Worm (Caenorhabditis elegans) whole organism, mixed stage, embryonic: ENCODE results near the gene F14F9.3.

Experiments used
- M03D4.4 ChIP-seq: sonication (generic microtip); optimal IDR thresholded peaks from 2 replicates; lab custom pipeline; 2017; ENCODE audit warnings: mild to moderate bottlenecking, missing genetic modification characterization, missing compliant biosample characterization
- bed-3 ChIP-seq: fragments of 200-800 bp; sonication (Bioruptor generic); optimal IDR thresholded peaks from 3 replicates; lab custom pipeline; 2018; ENCODE audit warnings: mild to moderate bottlenecking, missing genetic modification characterization, moderate library complexity, missing compliant biosample characterization
- blmp-1 ChIP-seq: fragments of 150-350 bp; optimal IDR thresholded peaks from 2 replicates; lab custom pipeline; 2014; ENCODE audit warnings: missing biosample characterization, missing genetic modification characterization
- ceh-39 ChIP-seq: fragments of 150-350 bp; optimal IDR thresholded peaks from 2 replicates; lab custom pipeline; 2014; ENCODE audit warnings: missing biosample characterization, missing genetic modification characterization
- ceh-43 ChIP-seq: fragments of 200-800 bp; sonication (Bioruptor generic); optimal IDR thresholded peaks from 2 replicates; lab custom pipeline; 2018; ENCODE audit warnings: mild to moderate bottlenecking, missing genetic modification characterization, moderate library complexity, missing compliant biosample characterization
- ceh-83 ChIP-seq: fragments of 200-800 bp; sonication (Bioruptor generic); optimal IDR thresholded peaks from 2 replicates; lab custom pipeline; 2018; ENCODE audit warnings: mild to moderate bottlenecking, missing genetic modification characterization, missing compliant biosample characterization
- ces-1 ChIP-seq: fragments of 150-350 bp; optimal IDR thresholded peaks from 2 replicates; lab custom pipeline; 2014; ENCODE audit warnings: missing biosample characterization, missing genetic modification reagents, missing genetic modification characterization
- cnd-1 ChIP-seq: fragments of 200-800 bp; sonication (Bioruptor generic); optimal IDR thresholded peaks from 2 replicates; lab custom pipeline; 2018; ENCODE audit warnings: mild to moderate bottlenecking, missing genetic modification characterization, missing compliant biosample characterization
- drap-1 ChIP-seq: fragments of 200-800 bp; sonication (Bioruptor generic); optimal IDR thresholded peaks from 3 replicates; lab custom pipeline; 2018; ENCODE audit warnings: mild to moderate bottlenecking, missing genetic modification characterization, missing compliant biosample characterization
- flh-1 ChIP-seq: fragments of 200-800 bp; sonication (Bioruptor generic); optimal IDR thresholded peaks from 2 replicates; lab custom pipeline; 2018; ENCODE audit warnings: mild to moderate bottlenecking, missing genetic modification characterization, moderate library complexity, missing compliant biosample characterization
- hlh-1 ChIP-seq: fragments of 150-350 bp; optimal IDR thresholded peaks from 2 replicates; lab custom pipeline; 2014; ENCODE audit warnings: missing biosample characterization, missing genetic modification reagents, missing genetic modification characterization
- lin-13 ChIP-seq: fragments of 150-350 bp; optimal IDR thresholded peaks from 2 replicates; lab custom pipeline; 2014; ENCODE audit warnings: missing biosample characterization, missing genetic modification characterization
- lin-32 ChIP-seq: fragments of 200-800 bp; sonication (Bioruptor generic); optimal IDR thresholded peaks from 2 replicates; lab custom pipeline; 2018; ENCODE audit warnings: mild to moderate bottlenecking, missing genetic modification characterization, missing compliant biosample characterization
- lsy-2 ChIP-seq: fragments of 150-350 bp; optimal IDR thresholded peaks from 2 replicates; lab custom pipeline; 2014; ENCODE audit warnings: missing biosample characterization, missing genetic modification characterization
- mab-5 ChIP-seq: fragments of 150-350 bp; optimal IDR thresholded peaks from 2 replicates; lab custom pipeline; 2014; ENCODE audit warnings: missing biosample characterization, missing genetic modification characterization
- mep-1 ChIP-seq: fragments of 150-350 bp; optimal IDR thresholded peaks from 2 replicates; lab custom pipeline; 2017; ENCODE audit warnings: missing biosample characterization, missing genetic modification reagents, missing genetic modification characterization, inconsistent platforms
- mls-2 ChIP-seq: sonication (generic microtip); optimal IDR thresholded peaks from 2 replicates; lab custom pipeline; 2016; ENCODE audit warnings: mild to moderate bottlenecking, missing genetic modification characterization, moderate library complexity, missing compliant biosample characterization
- nhr-12 ChIP-seq: fragments of 150-350 bp; optimal IDR thresholded peaks from 2 replicates; lab custom pipeline; 2014; ENCODE audit warnings: missing biosample characterization, missing genetic modification characterization
- nhr-2 ChIP-seq: fragments of 150-350 bp; optimal IDR thresholded peaks from 2 replicates; lab custom pipeline; 2014; ENCODE audit warnings: missing biosample characterization, missing genetic modification characterization
- nhr-237 ChIP-seq: fragments of 150-350 bp; optimal IDR thresholded peaks from 2 replicates; lab custom pipeline; 2014; ENCODE audit warnings: missing biosample characterization, missing genetic modification characterization
- nhr-28 ChIP-seq: fragments of 150-350 bp; optimal IDR thresholded peaks from 2 replicates; lab custom pipeline; 2014; ENCODE audit warnings: missing biosample characterization, missing genetic modification characterization
- nhr-76 ChIP-seq: sonication (generic microtip); optimal IDR thresholded peaks from 2 replicates; lab custom pipeline; 2017; ENCODE audit warnings: missing biosample characterization, missing genetic modification characterization
- pha-4 ChIP-seq: fragments of 150-350 bp; optimal IDR thresholded peaks from 2 replicates; lab custom pipeline; 2018; ENCODE audit warnings: missing biosample characterization, missing genetic modification reagents, missing genetic modification characterization
- snpc-4 ChIP-seq: fragments of 150-350 bp; optimal IDR thresholded peaks from 2 replicates; lab custom pipeline; 2014; ENCODE audit warnings: missing biosample characterization, missing genetic modification characterization
- sptf-1 ChIP-seq: sonication (generic microtip); optimal IDR thresholded peaks from 2 replicates; lab custom pipeline; 2017; ENCODE audit warnings: mild to moderate bottlenecking, missing genetic modification characterization, moderate library complexity, missing compliant biosample characterization
- unc-120 ChIP-seq: sonication (generic microtip); optimal IDR thresholded peaks from 2 replicates; lab custom pipeline; 2017; ENCODE audit warnings: missing genetic modification characterization, missing compliant biosample characterization; ENCODE audit not compliant: poor library complexity, severe bottlenecking
- unc-39 ChIP-seq: fragments of 150-350 bp; optimal IDR thresholded peaks from 2 replicates; lab custom pipeline; 2014; ENCODE audit warnings: missing biosample characterization, missing genetic modification characterization
- unc-62 ChIP-seq: fragments of 150-350 bp; optimal IDR thresholded peaks from 2 replicates; lab custom pipeline; 2014; ENCODE audit warnings: missing biosample characterization, missing genetic modification reagents, missing genetic modification characterization
- ztf-11 ChIP-seq: fragments of 150-350 bp; optimal IDR thresholded peaks from 2 replicates; lab custom pipeline; 2014; ENCODE audit warnings: missing biosample characterization, missing genetic modification characterization

Gene F14F9.3

DNA sequence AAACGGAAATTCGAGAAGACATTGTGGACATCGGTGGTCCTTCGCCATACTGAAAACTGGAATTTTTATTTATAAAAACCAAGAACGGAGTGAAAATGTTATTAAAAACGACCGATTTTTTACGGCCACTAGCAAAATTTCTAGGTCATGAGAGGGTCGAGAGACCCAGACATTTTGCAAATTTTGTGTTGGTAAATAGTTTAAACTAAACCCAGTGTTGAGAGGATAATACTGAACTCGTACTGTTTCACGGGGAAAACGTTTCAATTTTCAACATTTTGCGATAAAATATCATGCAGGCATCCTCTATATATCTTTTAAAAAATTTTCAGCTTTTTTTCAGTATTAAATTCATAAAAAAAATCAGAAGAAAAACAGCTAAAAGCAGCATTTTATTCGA lies 18.9 kb upstream of the F14F9.3 start, which contains the start of gene C04F5.9:
TSS of gene C04F5.9 (minus strand) at position 101 of the 400 bp plus-strand sequence.
- TF ChIP-seq ces-1 (GFP tag; lab: Kevin White, UChicago) (no peak), ceh-43 (GFP tag; lab: Kevin White, UChicago) (no peak), M03D4.4 (no peak), unc-120 (no peak), mab-5 (tag; lab: Kevin White, UChicago) (no peak), nhr-28 (tag; lab: Kevin White, UChicago) (no peak), ceh-39 (tag; lab: Kevin White, UChicago) (no peak), ceh-83 (GFP tag; lab: Kevin White, UChicago) (no peak), lin-13 (no peak), snpc-4 (tag; lab: Kevin White, UChicago) (no peak), bed-3 (GFP tag; lab: Kevin White, UChicago) (no peak)

DNA sequence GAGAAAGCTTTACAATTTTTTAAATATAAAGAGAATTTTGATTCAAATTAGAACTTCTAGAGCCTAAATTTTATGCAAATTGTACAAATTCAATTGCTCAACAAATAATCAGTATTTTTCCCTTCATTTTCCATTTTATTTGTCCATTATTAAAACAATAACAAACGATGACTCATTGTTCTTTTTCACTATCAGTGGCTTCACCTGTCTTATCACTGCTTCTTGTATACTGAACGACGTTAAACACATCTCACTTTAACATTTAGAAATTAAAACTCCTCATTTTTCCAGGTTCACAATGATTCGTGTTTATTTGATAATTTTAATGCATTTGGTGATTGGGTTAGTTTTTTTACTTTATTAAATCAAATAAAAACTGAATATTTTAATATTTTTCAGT lies 18.3 kb upstream of the F14F9.3 start, which contains the start of gene sid-1:
TSS of gene sid-1 (plus strand) at position 292 of the 400 bp plus-strand sequence.
- TF ChIP-seq cnd-1 (tag; lab: Kevin White, UChicago) (no peak), lin-13 (no peak), flh-1 (GFP tag; lab: Kevin White, UChicago) (no peak), ceh-43 (GFP tag; lab: Kevin White, UChicago) (no peak), mep-1 (tag; lab: Kevin White, UChicago) (no peak), drap-1 (GFP tag; lab: Kevin White, UChicago) (no peak), pha-4 (no peak), nhr-28 (tag; lab: Kevin White, UChicago) (no peak)

DNA sequence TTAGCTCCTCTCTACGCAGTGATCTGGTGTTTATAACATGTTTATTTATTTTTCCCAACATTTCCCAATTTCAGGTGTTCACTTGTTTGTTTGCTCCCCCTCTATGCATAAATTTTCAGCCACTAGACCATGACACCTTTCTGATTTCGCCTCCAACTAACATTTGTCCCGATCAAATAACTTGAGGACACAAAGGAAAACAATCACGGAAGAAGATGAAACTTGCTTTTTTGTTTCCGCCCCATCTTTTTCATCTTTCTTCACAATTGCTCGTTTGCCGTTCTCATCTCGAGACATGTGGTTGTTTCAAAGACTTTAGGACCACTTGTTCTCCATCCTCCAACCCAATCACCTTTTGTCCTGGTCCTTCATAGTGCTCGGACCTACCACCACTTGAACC lies 11.2 kb upstream of the F14F9.3 start, which contains the start of gene F14F9.5:
TSS of gene F14F9.5 (plus strand) at position 301 of the 400 bp plus-strand sequence.
- no peak for TF ChIP-seq drap-1 (GFP tag; lab: Kevin White, UChicago)
- TF ChIP-seq flh-1 (GFP tag; lab: Kevin White, UChicago), result no peak
- TF ChIP-seq nhr-12 (tag; lab: Kevin White, UChicago), result no peak
- TF ChIP-seq lin-13, result no peak
- TF ChIP-seq sptf-1, result no peak
- TF ChIP-seq unc-62 (GFP tag; lab: Kevin White, UChicago), result no peak
- TF ChIP-seq mep-1 (tag; lab: Kevin White, UChicago), result no peak
- TF ChIP-seq mls-2 (tag; lab: Kevin White, UChicago), result no peak
- no peak for TF ChIP-seq M03D4.4
- TF ChIP-seq hlh-1 (tag; lab: Kevin White, UChicago), result no peak
- no peak for TF ChIP-seq unc-120
- no peak for TF ChIP-seq pha-4
- no peak for TF ChIP-seq unc-39 (tag; lab: Kevin White, UChicago)
- TF ChIP-seq blmp-1 (tag; lab: Kevin White, UChicago), result no peak

DNA sequence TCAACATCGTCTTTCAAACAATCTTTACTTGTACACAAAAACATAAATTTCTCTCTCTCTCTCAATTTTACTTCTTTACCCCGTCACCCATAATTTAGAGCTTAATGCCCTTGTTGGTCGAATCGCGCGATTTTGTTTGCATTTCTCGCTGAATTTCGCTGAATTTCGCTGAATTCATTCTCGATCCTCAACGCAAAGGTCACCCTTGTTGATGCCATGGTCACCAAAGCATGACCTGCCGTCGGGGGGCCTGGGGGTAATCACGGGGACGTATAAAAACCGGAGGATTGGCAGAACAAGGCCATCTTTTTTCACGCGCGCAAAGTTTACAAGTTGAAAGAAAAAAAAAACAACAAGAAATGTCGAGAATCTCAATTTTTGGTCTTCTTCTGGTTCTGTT lies 8.0 kb upstream of the F14F9.3 start, which contains the start of gene F14F9.8:
TSS of gene F14F9.8 (plus strand) at position 301 of the 400 bp plus-strand sequence.
- no peak for TF ChIP-seq mls-2 (tag; lab: Kevin White, UChicago)
- no peak for TF ChIP-seq nhr-76
- TF ChIP-seq nhr-12 (tag; lab: Kevin White, UChicago), result no peak
- TF ChIP-seq flh-1 (GFP tag; lab: Kevin White, UChicago), result no peak
- no peak for TF ChIP-seq ces-1 (GFP tag; lab: Kevin White, UChicago)
- no peak for TF ChIP-seq lsy-2 (tag; lab: Kevin White, UChicago)
- no peak for TF ChIP-seq mep-1 (tag; lab: Kevin White, UChicago)
- no peak for TF ChIP-seq nhr-2 (tag; lab: Kevin White, UChicago)
- TF ChIP-seq sptf-1, result no peak
- no peak for TF ChIP-seq ceh-43 (GFP tag; lab: Kevin White, UChicago)
- no peak for TF ChIP-seq lin-32 (GFP tag; lab: Kevin White, UChicago)
- no peak for TF ChIP-seq drap-1 (GFP tag; lab: Kevin White, UChicago)
- TF ChIP-seq ztf-11 (tag; lab: Kevin White, UChicago), result no peak
- TF ChIP-seq nhr-28 (tag; lab: Kevin White, UChicago), result no peak
- TF ChIP-seq blmp-1 (tag; lab: Kevin White, UChicago), result no peak
- no peak for TF ChIP-seq nhr-237 (tag; lab: Kevin White, UChicago)

DNA sequence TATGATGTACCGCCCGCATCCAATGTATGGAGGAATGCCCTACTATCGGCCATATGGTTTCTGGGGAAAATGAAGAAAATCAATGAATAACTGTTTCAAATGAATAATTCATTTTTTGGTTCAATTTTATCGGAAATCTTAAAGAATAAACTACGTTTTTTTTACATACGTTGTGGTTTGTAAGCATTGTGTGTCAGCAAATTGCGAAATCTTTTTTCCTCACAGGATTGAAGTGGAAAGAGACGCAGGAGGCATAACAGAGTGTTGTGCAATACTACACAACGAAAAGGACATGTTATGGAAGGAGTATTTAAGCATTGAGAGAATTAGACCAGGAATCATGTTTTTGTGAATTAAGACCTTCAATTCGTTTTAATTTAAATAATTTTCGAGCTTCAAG lies 6.6 kb upstream of the F14F9.3 start:
- TF ChIP-seq nhr-12 (tag; lab: Kevin White, UChicago) (no peak), mls-2 (tag; lab: Kevin White, UChicago) (no peak), lin-32 (GFP tag; lab: Kevin White, UChicago) (no peak)
- TF ChIP-seq, all 35 proteins: peak for 0
